Worm (Caenorhabditis elegans) whole organism, mixed stage, embryonic: ENCODE data around the gene sre-8.

Source experiments
- ces-1 ChIP-seq: fragments of 150-350 bp; optimal IDR thresholded peaks from 2 replicates; lab custom pipeline; 2014; ENCODE audit warnings: missing biosample characterization, missing genetic modification reagents, missing genetic modification characterization
- ham-2 ChIP-seq: fragments of 200-800 bp; sonication (Bioruptor generic); optimal IDR thresholded peaks from 2 replicates; lab custom pipeline; 2018; ENCODE audit warnings: mild to moderate bottlenecking, missing genetic modification characterization, missing compliant biosample characterization
- lsy-2 ChIP-seq: fragments of 150-350 bp; optimal IDR thresholded peaks from 2 replicates; lab custom pipeline; 2014; ENCODE audit warnings: missing biosample characterization, missing genetic modification characterization
- nhr-28 ChIP-seq: fragments of 150-350 bp; optimal IDR thresholded peaks from 2 replicates; lab custom pipeline; 2014; ENCODE audit warnings: missing biosample characterization, missing genetic modification characterization
- pha-4 ChIP-seq: fragments of 150-350 bp; optimal IDR thresholded peaks from 2 replicates; lab custom pipeline; 2018; ENCODE audit warnings: missing biosample characterization, missing genetic modification reagents, missing genetic modification characterization
- unc-62 ChIP-seq: fragments of 150-350 bp; optimal IDR thresholded peaks from 2 replicates; lab custom pipeline; 2014; ENCODE audit warnings: missing biosample characterization, missing genetic modification reagents, missing genetic modification characterization
- ztf-11 ChIP-seq: fragments of 150-350 bp; optimal IDR thresholded peaks from 2 replicates; lab custom pipeline; 2014; ENCODE audit warnings: missing biosample characterization, missing genetic modification characterization

DNA sequence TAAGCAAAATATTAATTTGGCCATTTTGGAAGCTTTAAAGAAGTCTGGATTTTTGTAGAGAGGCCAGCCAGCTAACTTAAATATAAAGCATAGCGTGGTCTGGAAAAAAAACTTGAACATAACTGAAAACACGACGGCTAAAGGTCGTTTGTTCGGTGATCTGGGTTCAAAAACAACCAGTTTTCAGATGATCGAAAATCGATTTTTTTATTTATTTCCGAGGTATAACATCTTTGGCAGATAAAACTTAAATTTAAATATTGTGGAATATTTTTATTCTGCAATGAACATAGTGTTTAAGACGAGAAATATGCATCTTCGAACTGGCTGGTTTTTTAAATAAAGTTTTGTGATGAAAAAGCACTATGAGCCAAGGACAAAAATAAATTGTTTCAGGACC, 11.7 kb downstream of the sre-8 start, which contains the start of gene F40G12.4:
- TF ChIP-seq pha-4 (tag; lab: Kevin White, UChicago) (no peak), unc-62 (GFP tag; lab: Kevin White, UChicago) (no peak), lsy-2 (tag; lab: Kevin White, UChicago) (no peak), ham-2 (no peak), ztf-11 (tag; lab: Kevin White, UChicago) (no peak), ces-1 (GFP tag; lab: Kevin White, UChicago) (no peak), nhr-28 (tag; lab: Kevin White, UChicago) (no peak)
